Fruit fly (Drosophila melanogaster) whole organism, wandering third instar larva: Measurements from ENCODE around the gene CG4069.

Experiments used
- Abd-B ChIP-seq: fragments of >200 bp; optimal IDR thresholded peaks from 2 replicates; lab custom pipeline; 2017; ENCODE audit warnings: missing biosample characterization, missing genetic modification characterization
- CG32264 ChIP-seq: fragments of 200-800 bp; sonication (Bioruptor generic); optimal IDR thresholded peaks from 2 replicates; lab custom pipeline; 2016; ENCODE audit warnings: missing biosample characterization, missing genetic modification characterization
- CG9705 ChIP-seq: fragments of 200-800 bp; sonication (Bioruptor generic); optimal IDR thresholded peaks from 2 replicates; lab custom pipeline; 2018; ENCODE audit warnings: missing biosample characterization, mild to moderate bottlenecking, missing genetic modification characterization
- CrebA ChIP-seq: fragments of 200-800 bp; sonication (Bioruptor generic); optimal IDR thresholded peaks from 2 replicates; lab custom pipeline; 2016; ENCODE audit warnings: missing biosample characterization, mild to moderate bottlenecking, missing genetic modification characterization, borderline replicate concordance
- Dfd ChIP-seq: fragments of >200 bp; optimal IDR thresholded peaks from 2 replicates; lab custom pipeline; 2017; ENCODE audit warnings: missing biosample characterization, missing genetic modification characterization
- Dif ChIP-seq: fragments of 200-275, 200-300 bp; sonication (Bioruptor generic); optimal IDR thresholded peaks from 2 replicates; lab custom pipeline; 2018; ENCODE audit warnings: missing biosample characterization, missing genetic modification characterization; ENCODE audit not compliant: partially characterized antibody
- GATAd ChIP-seq: sonication (Bioruptor generic); optimal IDR thresholded peaks from 2 replicates; lab custom pipeline; 2016; ENCODE audit warnings: missing biosample characterization, missing genetic modification characterization
- HLH106 ChIP-seq: fragments of 200-800 bp; optimal IDR thresholded peaks from 3 replicates; lab custom pipeline; 2019; ENCODE audit warnings: missing biosample characterization, mild to moderate bottlenecking, missing genetic modification characterization, moderate library complexity
- Hnf4 ChIP-seq: fragments of 200-800 bp; sonication (Bioruptor generic); optimal IDR thresholded peaks from 2 replicates; lab custom pipeline; 2016; ENCODE audit warnings: missing biosample characterization, mild to moderate bottlenecking, missing genetic modification characterization
- Hr78 ChIP-seq: fragments of >200 bp; optimal IDR thresholded peaks from 2 replicates; lab custom pipeline; 2017; ENCODE audit warnings: missing biosample characterization, missing genetic modification characterization
- Hr83 ChIP-seq: fragments of 200-300 bp; sonication (Bioruptor generic); optimal IDR thresholded peaks from 2 replicates; lab custom pipeline; 2016; ENCODE audit warnings: missing biosample characterization, mild to moderate bottlenecking, missing genetic modification characterization, moderate library complexity; ENCODE audit not compliant: poor library complexity, severe bottlenecking
- Jra ChIP-seq: sonication (Bioruptor generic); optimal IDR thresholded peaks from 2 replicates; lab custom pipeline; 2016; ENCODE audit warnings: missing biosample characterization, missing genetic modification characterization
- Mio ChIP-seq: sonication (Bioruptor generic); optimal IDR thresholded peaks from 2 replicates; lab custom pipeline; 2016; ENCODE audit warnings: missing biosample characterization, missing genetic modification characterization
- Myc ChIP-seq: fragments of >200 bp; optimal IDR thresholded peaks from 2 replicates; lab custom pipeline; 2017
- N ChIP-seq: fragments of >200 bp; optimal IDR thresholded peaks from 2 replicates; lab custom pipeline; 2018; ENCODE audit warnings: missing biosample characterization, missing external identifiers, missing genetic modification characterization
- OdsH ChIP-seq: fragments of 200-800 bp; sonication (Bioruptor generic); optimal IDR thresholded peaks from 2 replicates; lab custom pipeline; 2016; ENCODE audit warnings: missing biosample characterization, mild to moderate bottlenecking, missing genetic modification characterization
- Rel ChIP-seq, 2 experiments: fragments of 200-800 bp; sonication (Bioruptor generic) in 1 of 2; optimal IDR thresholded peaks; 2 replicates in 1 of 2; 3 replicates in 1 of 2; lab custom pipeline; 2016 to 2019; ENCODE audit warnings: mild to moderate bottlenecking in 2 of 2, missing biosample characterization in 2 of 2, missing genetic modification characterization in 2 of 2, moderate library complexity in 1 of 2
- Sp1 ChIP-seq: fragments of 200-800 bp; sonication (Bioruptor generic); optimal IDR thresholded peaks from 3 replicates; lab custom pipeline; 2019; ENCODE audit warnings: missing biosample characterization, mild to moderate bottlenecking, missing genetic modification characterization, moderate library complexity
- Vsx2 ChIP-seq: fragments of 200-300, 225-300 bp; sonication (Bioruptor generic); optimal IDR thresholded peaks from 2 replicates; lab custom pipeline; 2018; ENCODE audit warnings: missing biosample characterization, missing genetic modification characterization; ENCODE audit not compliant: partially characterized antibody
- br ChIP-seq: fragments of 200-800 bp; sonication (Bioruptor generic); optimal IDR thresholded peaks from 2 replicates; lab custom pipeline; 2016; ENCODE audit warnings: missing biosample characterization, missing genetic modification characterization
- brk ChIP-seq: fragments of 200-800 bp; sonication (Bioruptor generic); optimal IDR thresholded peaks from 2 replicates; lab custom pipeline; 2016; ENCODE audit warnings: missing biosample characterization, mild to moderate bottlenecking, missing genetic modification characterization
- dl ChIP-seq, 2 experiments: fragments of 175-275, 200-275 bp in 1 of 2; fragments of 200-275 bp in 1 of 2; sonication (Bioruptor generic); optimal IDR thresholded peaks; lab custom pipeline; 2018; ENCODE audit warnings: mild to moderate bottlenecking in 2 of 2, missing biosample characterization in 2 of 2, missing genetic modification characterization in 2 of 2, moderate library complexity in 2 of 2; ENCODE audit not compliant: partially characterized antibody in 2 of 2, insufficient read depth in 1 of 2
- dmrt93B ChIP-seq: fragments of 200-800 bp; sonication (Bioruptor generic); optimal IDR thresholded peaks from 2 replicates; lab custom pipeline; 2018; ENCODE audit warnings: missing biosample characterization, mild to moderate bottlenecking, missing genetic modification characterization
- dsf ChIP-seq: sonication (Bioruptor generic); optimal IDR thresholded peaks from 2 replicates; lab custom pipeline; 2016; ENCODE audit warnings: missing biosample characterization, missing genetic modification characterization, borderline replicate concordance
- ey ChIP-seq: fragments of 200-800 bp; sonication (Bioruptor generic); optimal IDR thresholded peaks from 2 replicates; lab custom pipeline; 2016; ENCODE audit warnings: missing biosample characterization, missing genetic modification characterization
- foxo ChIP-seq, 2 experiments: fragments of 200-800 bp; sonication (Bioruptor generic); optimal IDR thresholded peaks; 2 replicates in 1 of 2; 3 replicates in 1 of 2; lab custom pipeline; 2016 to 2017; ENCODE audit warnings: missing biosample characterization in 2 of 2, missing genetic modification characterization in 2 of 2
- fru ChIP-seq: fragments of 200-800 bp; sonication (Bioruptor generic); optimal IDR thresholded peaks from 3 replicates; lab custom pipeline; 2016; ENCODE audit warnings: missing biosample characterization, mild to moderate bottlenecking, missing genetic modification characterization
- h ChIP-seq: fragments of 200-800 bp; sonication (Bioruptor generic); optimal IDR thresholded peaks from 3 replicates; lab custom pipeline; 2016; ENCODE audit warnings: missing biosample characterization, mild to moderate bottlenecking, missing genetic modification characterization
- jim ChIP-seq: fragments of 175-275, 200-325 bp; sonication (Bioruptor generic); optimal IDR thresholded peaks from 2 replicates; lab custom pipeline; 2016; ENCODE audit warnings: missing biosample characterization, mild to moderate bottlenecking, missing genetic modification characterization
- lola ChIP-seq: fragments of >200 bp; optimal IDR thresholded peaks from 2 replicates; lab custom pipeline; 2017; ENCODE audit warnings: missing biosample characterization, missing genetic modification characterization
- pan ChIP-seq: fragments of >200 bp; optimal IDR thresholded peaks from 2 replicates; lab custom pipeline; 2017
- psq ChIP-seq: fragments of 200-800 bp; sonication (Bioruptor generic); optimal IDR thresholded peaks from 3 replicates; lab custom pipeline; 2017; ENCODE audit warnings: missing biosample characterization, mild to moderate bottlenecking, missing genetic modification characterization, moderate library complexity
- rgr ChIP-seq: fragments of 200-800 bp; sonication (Bioruptor generic); optimal IDR thresholded peaks from 3 replicates; lab custom pipeline; 2016; ENCODE audit warnings: missing biosample characterization, mild to moderate bottlenecking, missing genetic modification characterization
- sage ChIP-seq: fragments of 200-800 bp; sonication (Bioruptor generic); optimal IDR thresholded peaks from 2 replicates; lab custom pipeline; 2016; ENCODE audit warnings: missing biosample characterization, mild to moderate bottlenecking, missing genetic modification characterization
- sv ChIP-seq: fragments of 200-800 bp; sonication (Bioruptor generic); optimal IDR thresholded peaks from 3 replicates; lab custom pipeline; 2016; ENCODE audit warnings: missing biosample characterization, missing genetic modification characterization
- tai ChIP-seq: sonication (Bioruptor generic); optimal IDR thresholded peaks from 2 replicates; lab custom pipeline; 2016; ENCODE audit warnings: missing biosample characterization, missing genetic modification characterization
- usp ChIP-seq: fragments of >200 bp; optimal IDR thresholded peaks from 2 replicates; lab custom pipeline; 2017; ENCODE audit warnings: missing biosample characterization, missing genetic modification characterization
- woc ChIP-seq: sonication (Bioruptor generic); optimal IDR thresholded peaks from 2 replicates; lab custom pipeline; 2016; ENCODE audit warnings: missing biosample characterization, mild to moderate bottlenecking, missing genetic modification characterization

The CG4069 gene

DNA sequence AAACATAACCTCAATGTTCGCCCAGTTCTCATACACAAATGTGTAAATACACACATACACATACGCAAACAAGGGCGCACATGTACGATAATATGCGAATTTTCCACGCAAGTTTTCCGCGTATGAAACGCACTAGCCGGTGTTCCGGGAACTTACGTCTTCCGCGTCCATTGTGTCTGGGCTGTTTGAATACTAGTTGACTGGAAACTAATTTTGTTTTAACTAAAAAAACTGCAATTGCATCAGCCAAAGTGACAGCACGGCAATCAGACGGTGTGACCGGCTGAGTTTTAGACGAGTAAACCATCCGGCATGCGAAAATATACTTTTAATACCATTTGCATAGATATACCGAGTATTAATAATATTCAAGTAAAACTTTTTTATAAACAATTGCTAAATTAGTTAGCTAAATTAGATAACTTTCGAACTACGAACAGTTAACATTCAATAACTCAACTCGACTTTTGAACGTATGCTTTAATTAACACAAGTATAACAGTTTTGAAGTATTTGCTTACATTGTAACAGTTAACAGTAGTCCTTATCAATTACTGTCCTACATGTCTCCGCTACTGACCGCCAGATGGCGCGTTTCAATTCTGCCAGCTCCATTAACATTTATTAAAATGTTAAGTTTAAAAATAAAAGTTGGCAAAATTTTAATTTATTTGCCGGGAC, 10.5 kb downstream of the CG4069 start, which contains the start of gene eIF2beta:
eIF2beta (minus strand) TSS at position 299 of the 681 bp plus-strand sequence.
- TF ChIP-seq Hnf4 (GFP tag; lab: Kevin White, UChicago) (peak; percentile 20), dl (GFP tag; optimal IDR thresholded peaks at IDR 0.05; lab: Kevin White, UChicago; ENCODE audit: insufficient read depth in 1 of 2, partially characterized antibody in 2 of 2) (no peak), fru (GFP tag; lab: Kevin White, UChicago) (peak; percentile 52), sv (GFP tag; lab: Kevin White, UChicago) (peak; percentile 34), woc (GFP tag; lab: Kevin White, UChicago) (peak; percentile 27), Myc (lab: Kevin White, UChicago) (peak; percentile 1), pan (lab: Kevin White, UChicago) (no peak), Mio (GFP tag; lab: Kevin White, UChicago) (no peak), Vsx2 (GFP tag; lab: Kevin White, UChicago) (no peak), sage (GFP tag; lab: Kevin White, UChicago) (peak; percentile 55), dsf (no peak), Sp1 (GFP tag; lab: Kevin White, UChicago) (peak; percentile 4), tai (GFP tag; lab: Kevin White, UChicago) (no peak), h (GFP tag; lab: Kevin White, UChicago) (peak; percentile 23), foxo (GFP tag; optimal IDR thresholded peaks at IDR 0.05; lab: Kevin White, UChicago) (no peak), Dif (GFP tag; lab: Kevin White, UChicago) (no peak)

DNA sequence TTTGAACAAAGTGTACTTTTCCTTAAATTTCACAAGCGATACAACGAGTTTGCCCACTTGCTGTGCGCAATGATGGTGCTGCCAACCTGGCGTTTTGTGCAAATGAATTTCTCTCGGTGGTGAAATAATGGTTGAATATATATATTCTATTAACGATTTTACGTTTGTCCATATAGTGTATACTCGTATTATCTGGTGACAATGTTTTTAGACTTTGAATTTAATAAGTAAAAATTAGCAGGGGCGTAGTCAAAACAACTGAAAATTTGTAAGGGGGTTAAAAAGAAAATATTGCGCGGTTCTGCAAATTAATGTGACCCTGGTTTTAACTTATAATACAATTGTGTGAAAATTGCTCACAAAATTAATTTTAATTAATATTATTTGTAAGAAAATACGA, 13.2 kb downstream of the CG4069 start, which contains the start of the genes ver and Gcn5:
ver (plus strand) TSS at position 47 of the 400 bp plus-strand sequence.
Gcn5 (minus strand) TSS at position 74 of the 400 bp plus-strand sequence.
- TF ChIP-seq Hnf4 (GFP tag; lab: Kevin White, UChicago) (peak; percentile 98), GATAd (peak; percentile 91), jim (GFP tag; lab: Kevin White, UChicago) (peak; percentile 85), OdsH (GFP tag; lab: Kevin White, UChicago) (peak; percentile 99), h (GFP tag; lab: Kevin White, UChicago) (peak; percentile 99), tai (GFP tag; lab: Kevin White, UChicago) (no peak), dsf (peak; percentile 95), dmrt93B (GFP tag; lab: Kevin White, UChicago) (peak; percentile 96), HLH106 (tag; lab: Kevin White, UChicago) (peak; percentile 98), Hr78 (no peak), rgr (peak; percentile 99), Hr83 (GFP tag; lab: Kevin White, UChicago) (peak; percentile 90), usp (GFP tag; lab: Kevin White, UChicago) (no peak), CG32264 (GFP tag; lab: Kevin White, UChicago) (peak; percentile 87), ey (GFP tag; lab: Kevin White, UChicago) (peak; percentile 98), fru (GFP tag; lab: Kevin White, UChicago) (peak; percentile 97), CG9705 (GFP tag; lab: Kevin White, UChicago) (peak; percentile 97), N (GFP tag; lab: Kevin White, UChicago) (no peak), CrebA (no peak), Abd-B (GFP tag; lab: Kevin White, UChicago) (no peak), sage (GFP tag; lab: Kevin White, UChicago) (peak; percentile 98), Sp1 (GFP tag; lab: Kevin White, UChicago) (peak; percentile 99), Dif (GFP tag; lab: Kevin White, UChicago) (no peak), Rel (GFP tag; optimal IDR thresholded peaks at IDR 0.05; lab: Kevin White, UChicago) (peak; percentile 89), Rel (tag; optimal IDR thresholded peaks at IDR 0.05; lab: Kevin White, UChicago) (peak; percentile 92), Myc (lab: Kevin White, UChicago) (no peak), Dfd (GFP tag; lab: Kevin White, UChicago) (no peak), woc (GFP tag; lab: Kevin White, UChicago) (peak; percentile 91), Vsx2 (GFP tag; lab: Kevin White, UChicago) (no peak), brk (GFP tag; lab: Kevin White, UChicago) (peak; percentile 98), dl (GFP tag; optimal IDR thresholded peaks at IDR 0.05; lab: Kevin White, UChicago; ENCODE audit: insufficient read depth in 1 of 2, partially characterized antibody in 2 of 2) (no peak), lola (GFP tag; lab: Kevin White, UChicago) (no peak), Jra (GFP tag; lab: Kevin White, UChicago) (peak; percentile 97), Mio (GFP tag; lab: Kevin White, UChicago) (peak; percentile 84), sv (GFP tag; lab: Kevin White, UChicago) (peak; percentile 85), br (GFP tag; lab: Kevin White, UChicago) (peak; percentile 97), pan (lab: Kevin White, UChicago) (no peak), psq (GFP tag; lab: Kevin White, UChicago) (peak; percentile 97), foxo (GFP tag; optimal IDR thresholded peaks at IDR 0.05; lab: Kevin White, UChicago) (peak; percentile 89 to 99)
